Fruit fly (Drosophila melanogaster) whole organism, adult: ENCODE measurements around the gene Phlpp.

Experiments
- CG12768 ChIP-seq: fragments of 200-800 bp; sonication (Bioruptor generic); optimal IDR thresholded peaks from 2 replicates; lab custom pipeline; 2017; ENCODE audit warnings: missing biosample characterization, missing genetic modification characterization, mild to moderate bottlenecking, moderate library complexity, missing genetic modification reagents
- CG14711 ChIP-seq: fragments of 200-800 bp; sonication (Bioruptor generic); optimal IDR thresholded peaks from 2 replicates; lab custom pipeline; 2018; ENCODE audit warnings: missing biosample characterization, mild to moderate bottlenecking, missing genetic modification characterization, moderate library complexity
- CG1620 ChIP-seq: fragments of 200-800 bp; sonication (Bioruptor generic); optimal IDR thresholded peaks from 2 replicates; lab custom pipeline; 2016; ENCODE audit warnings: missing biosample characterization, missing genetic modification characterization
- CG7101 ChIP-seq: fragments of 200-800 bp; sonication (Bioruptor generic); optimal IDR thresholded peaks from 2 replicates; lab custom pipeline; 2018; ENCODE audit warnings: missing biosample characterization, mild to moderate bottlenecking, missing genetic modification characterization, moderate library complexity
- Clk ChIP-seq: fragments of 200-800 bp; sonication (Bioruptor generic); optimal IDR thresholded peaks from 2 replicates; lab custom pipeline; 2017; ENCODE audit warnings: missing biosample characterization, missing genetic modification characterization
- Crg-1 ChIP-seq: fragments of 200-800 bp; sonication (Bioruptor generic); optimal IDR thresholded peaks from 2 replicates; lab custom pipeline; 2016; ENCODE audit warnings: missing biosample characterization, missing genetic modification characterization
- Hr96 ChIP-seq: fragments of 200-800 bp; sonication (Bioruptor generic); optimal IDR thresholded peaks from 2 replicates; lab custom pipeline; 2016; ENCODE audit warnings: missing biosample characterization, missing genetic modification characterization
- Mnt ChIP-seq: fragments of 200-800 bp; sonication (Bioruptor generic); optimal IDR thresholded peaks from 2 replicates; lab custom pipeline; 2016; ENCODE audit warnings: missing biosample characterization, mild to moderate bottlenecking, missing genetic modification characterization
- bab1 ChIP-seq: fragments of 200-800 bp; sonication (Bioruptor generic); optimal IDR thresholded peaks from 3 replicates; lab custom pipeline; 2019; ENCODE audit warnings: missing biosample characterization, mild to moderate bottlenecking, missing genetic modification characterization, moderate library complexity
- kay ChIP-seq: fragments of 200-800 bp; sonication (Bioruptor generic); peaks from one replicate; lab custom pipeline; 2016; ENCODE audit warnings: missing biosample characterization, missing genetic modification characterization, borderline replicate concordance
- ovo ChIP-seq: fragments of 200-800 bp; sonication (Bioruptor generic); optimal IDR thresholded peaks from 2 replicates; lab custom pipeline; 2016; ENCODE audit warnings: missing biosample characterization, missing genetic modification characterization

dm6 chr2L:19023972-19024743 is 34.8 kb upstream of the Phlpp start:
- TF ChIP-seq Hr96 (GFP tag; lab: Kevin White, UChicago) (no peak), ovo (GFP tag; lab: Kevin White, UChicago) (no peak), bab1 (GFP tag; lab: Kevin White, UChicago) (no peak), CG14711 (tag; lab: Kevin White, UChicago) (no peak), CG1620 (GFP tag; lab: Kevin White, UChicago) (no peak), Mnt (GFP tag; lab: Kevin White, UChicago) (no peak), CG7101 (tag; lab: Kevin White, UChicago) (peak; percentile 8), CG12768 (no peak), Crg-1 (no peak), Clk (GFP tag; lab: Kevin White, UChicago) (no peak), kay (GFP tag; lab: Kevin White, UChicago) (no peak)
